Worm (Caenorhabditis elegans) whole organism, young adult: ENCODE results near the gene K08D9.4.

Source experiments
- C17E4.6 ChIP-seq: fragments of 200-800 bp; sonication (Bioruptor generic); IDR thresholded peaks from 2 replicates; pipeline ENCODE4 v1.3.6; 2022; ENCODE audit warnings: missing genetic modification reagents, missing genetic modification characterization, missing compliant biosample characterization
- F10E7.11 ChIP-seq: sonication (generic microtip); optimal IDR thresholded peaks from 2 replicates; lab custom pipeline; 2017; ENCODE audit warnings: mild to moderate bottlenecking, missing genetic modification characterization, moderate library complexity, missing compliant biosample characterization
- F49E8.2 ChIP-seq: sonication (generic microtip); optimal IDR thresholded peaks from 3 replicates; lab custom pipeline; 2017; ENCODE audit warnings: missing genetic modification characterization, mild to moderate bottlenecking, missing compliant biosample characterization, antibody characterized with exemption, moderate library complexity; ENCODE audit not compliant: insufficient read depth
- Y67H2A.10 ChIP-seq: fragments of 200-800 bp; sonication (Bioruptor generic); conservative IDR thresholded peaks from 2 replicates; pipeline ENCODE4 v1.3.6; 2022; ENCODE audit warnings: missing genetic modification reagents, missing genetic modification characterization, missing compliant biosample characterization
- Y79H2A.3 ChIP-seq: fragments of 200-800 bp; sonication (Bioruptor generic); conservative IDR thresholded peaks from 2 replicates; pipeline ENCODE4 v1.3.6; 2022; ENCODE audit warnings: missing genetic modification reagents, missing genetic modification characterization, missing compliant biosample characterization
- Y95B8A.8 ChIP-seq: fragments of 200-800 bp; sonication (Bioruptor generic); IDR thresholded peaks from 2 replicates; pipeline ENCODE4 v1.3.6; 2022; ENCODE audit warnings: missing genetic modification reagents, missing genetic modification characterization, missing compliant biosample characterization
- aptf-3 ChIP-seq: fragments of 200-800 bp; sonication (Bioruptor generic); IDR thresholded peaks from 2 replicates; pipeline ENCODE4 v1.3.6; 2022; ENCODE audit warnings: missing genetic modification characterization, missing compliant biosample characterization
- attf-3 ChIP-seq: fragments of 200-800 bp; sonication (Bioruptor generic); conservative IDR thresholded peaks from 2 replicates; pipeline ENCODE4 v1.3.6; 2022; ENCODE audit warnings: missing genetic modification reagents, missing genetic modification characterization, missing compliant biosample characterization
- attf-5 ChIP-seq: fragments of 200-800 bp; sonication (Bioruptor generic); optimal IDR thresholded peaks from 2 replicates; lab custom pipeline; 2018; ENCODE audit warnings: mild to moderate bottlenecking, missing genetic modification characterization, missing compliant biosample characterization
- bed-1 ChIP-seq: fragments of 200-800 bp; sonication (Bioruptor generic); IDR thresholded peaks from 2 replicates; pipeline ENCODE4 v1.3.6; 2022; ENCODE audit warnings: missing genetic modification reagents, missing genetic modification characterization, missing compliant biosample characterization
- ccch-3 ChIP-seq: fragments of 200-800 bp; sonication (Bioruptor generic); optimal IDR thresholded peaks from 2 replicates; lab custom pipeline; 2018; ENCODE audit warnings: mild to moderate bottlenecking, missing genetic modification characterization, missing compliant biosample characterization
- ceh-27 ChIP-seq: fragments of 200-800 bp; sonication (Bioruptor generic); optimal IDR thresholded peaks from 2 replicates; lab custom pipeline; 2018; ENCODE audit warnings: mild to moderate bottlenecking, missing genetic modification characterization, moderate library complexity, missing compliant biosample characterization
- ceh-58 ChIP-seq: fragments of 200-800 bp; sonication (Bioruptor generic); IDR thresholded peaks from 2 replicates; pipeline ENCODE4 v1.3.6; 2022; ENCODE audit warnings: missing genetic modification characterization, missing compliant biosample characterization
- die-1 ChIP-seq: sonication (generic microtip); optimal IDR thresholded peaks from 2 replicates; lab custom pipeline; 2016; ENCODE audit warnings: missing genotype, mild to moderate bottlenecking, missing genetic modification characterization, missing compliant biosample characterization
- dox-1 ChIP-seq: fragments of 200-800 bp; sonication (Bioruptor generic); IDR thresholded peaks from 2 replicates; pipeline ENCODE4 v1.3.6; 2022; ENCODE audit warnings: missing genetic modification reagents, missing genetic modification characterization, missing compliant biosample characterization
- dpl-1 ChIP-seq: fragments of 150-350 bp; optimal IDR thresholded peaks from 2 replicates; lab custom pipeline; 2014; ENCODE audit warnings: missing biosample characterization, missing genetic modification reagents, missing genetic modification characterization
- egl-18 ChIP-seq: fragments of 200-800 bp; sonication (Bioruptor generic); IDR thresholded peaks from 2 replicates; pipeline ENCODE4 v1.3.6; 2022; ENCODE audit warnings: missing genetic modification reagents, missing genetic modification characterization, missing compliant biosample characterization
- hsf-1 ChIP-seq: fragments of 200-800 bp; sonication (Bioruptor generic); IDR thresholded peaks from 2 replicates; pipeline ENCODE4 v1.3.6; 2022; ENCODE audit warnings: missing genetic modification reagents, missing genetic modification characterization, missing compliant biosample characterization
- lin-35 ChIP-seq, 3 experiments: fragments of 150-350 bp in 2 of 3; sonication (generic microtip) in 1 of 3; optimal IDR thresholded peaks; 2 replicates each; lab custom pipeline; 2014 to 2018; ENCODE audit warnings: missing biosample characterization in 3 of 3, missing genetic modification characterization in 3 of 3, missing genetic modification reagents in 3 of 3
- lin-54 ChIP-seq: fragments of 200-800 bp; sonication (Bioruptor generic); optimal IDR thresholded peaks from 2 replicates; lab custom pipeline; 2018; ENCODE audit warnings: mild to moderate bottlenecking, missing genetic modification characterization, missing compliant biosample characterization
- lsl-1 ChIP-seq: fragments of 200-800 bp; sonication (Bioruptor generic); optimal IDR thresholded peaks from 2 replicates; lab custom pipeline; 2018; ENCODE audit warnings: mild to moderate bottlenecking, missing genetic modification characterization, moderate library complexity, missing compliant biosample characterization
- lsy-27 ChIP-seq: sonication (generic microtip); optimal IDR thresholded peaks from 2 replicates; lab custom pipeline; 2017; ENCODE audit warnings: missing genetic modification characterization, mild to moderate bottlenecking, missing compliant biosample characterization, antibody characterized with exemption, missing genotype, borderline replicate concordance; ENCODE audit not compliant: insufficient read depth
- madf-6 ChIP-seq: fragments of 200-800 bp; sonication (Bioruptor generic); IDR thresholded peaks from 2 replicates; pipeline ENCODE4 v1.3.6; 2022; ENCODE audit warnings: missing genetic modification reagents, missing genetic modification characterization, missing compliant biosample characterization
- mxl-1 ChIP-seq: sonication (generic microtip); optimal IDR thresholded peaks from 2 replicates; lab custom pipeline; 2016; ENCODE audit warnings: missing genetic modification characterization, missing compliant biosample characterization
- nfyb-1 ChIP-seq: fragments of 200-800 bp; sonication (Bioruptor generic); IDR thresholded peaks from 2 replicates; pipeline ENCODE4 v1.3.6; 2022; ENCODE audit warnings: missing genetic modification reagents, missing genetic modification characterization, missing compliant biosample characterization
- nhr-120 ChIP-seq: fragments of 200-800 bp; sonication (Bioruptor generic); IDR thresholded peaks from 2 replicates; pipeline ENCODE4 v1.3.6; 2022; ENCODE audit warnings: missing genetic modification characterization, missing compliant biosample characterization
- pbrm-1 ChIP-seq: fragments of 200-800 bp; sonication (Bioruptor generic); IDR thresholded peaks from 2 replicates; pipeline ENCODE4 v1.3.6; 2022; ENCODE audit warnings: missing genetic modification reagents, missing genetic modification characterization, missing compliant biosample characterization
- rcor-1 ChIP-seq: fragments of 200-800 bp; sonication (Bioruptor generic); IDR thresholded peaks from 2 replicates; pipeline ENCODE4 v1.3.6; 2022; ENCODE audit warnings: missing genetic modification reagents, missing genetic modification characterization, missing compliant biosample characterization
- rpc-1 ChIP-seq, 2 experiments: fragments of 150-350 bp in 1 of 2; sonication (generic microtip) in 1 of 2; optimal IDR thresholded peaks; 2 replicates each; lab custom pipeline; 2014 to 2018; ENCODE audit warnings: missing biosample characterization in 1 of 2, missing genetic modification characterization in 1 of 2, missing genetic modification reagents in 1 of 2, missing genotype in 1 of 2
- snpc-1.3 ChIP-seq: sonication (generic microtip); optimal IDR thresholded peaks from 2 replicates; lab custom pipeline; 2017; ENCODE audit warnings: missing genetic modification characterization, mild to moderate bottlenecking, missing compliant biosample characterization, antibody characterized with exemption, moderate library complexity, missing genotype, missing genetic modification reagents; ENCODE audit not compliant: insufficient read depth
- sptf-2 ChIP-seq: fragments of 200-800 bp; sonication (Bioruptor generic); optimal IDR thresholded peaks from 2 replicates; lab custom pipeline; 2018; ENCODE audit warnings: mild to moderate bottlenecking, missing genetic modification characterization, missing compliant biosample characterization
- zfh-2 ChIP-seq: fragments of 200-800 bp; sonication (Bioruptor generic); conservative IDR thresholded peaks from 2 replicates; pipeline ENCODE4 v1.3.6; 2022; ENCODE audit warnings: missing genetic modification reagents, missing genetic modification characterization, missing compliant biosample characterization
- zim-3 ChIP-seq: sonication (generic microtip); optimal IDR thresholded peaks from 2 replicates; lab custom pipeline; 2017; ENCODE audit warnings: mild to moderate bottlenecking, missing genetic modification characterization, moderate library complexity, missing compliant biosample characterization
- ztf-18 ChIP-seq: sonication (generic microtip); optimal IDR thresholded peaks from 2 replicates; lab custom pipeline; 2016; ENCODE audit warnings: missing genotype, mild to moderate bottlenecking, missing genetic modification characterization, missing compliant biosample characterization
- ztf-26 ChIP-seq: sonication (generic microtip); optimal IDR thresholded peaks from 2 replicates; lab custom pipeline; 2017; ENCODE audit warnings: missing genetic modification characterization, missing compliant biosample characterization
- ztf-28 ChIP-seq: fragments of 200-800 bp; sonication (Bioruptor generic); IDR thresholded peaks from 2 replicates; pipeline ENCODE4 v1.3.6; 2022; ENCODE audit warnings: missing genetic modification reagents, missing genetic modification characterization, missing compliant biosample characterization

K08D9.4 gene

DNA sequence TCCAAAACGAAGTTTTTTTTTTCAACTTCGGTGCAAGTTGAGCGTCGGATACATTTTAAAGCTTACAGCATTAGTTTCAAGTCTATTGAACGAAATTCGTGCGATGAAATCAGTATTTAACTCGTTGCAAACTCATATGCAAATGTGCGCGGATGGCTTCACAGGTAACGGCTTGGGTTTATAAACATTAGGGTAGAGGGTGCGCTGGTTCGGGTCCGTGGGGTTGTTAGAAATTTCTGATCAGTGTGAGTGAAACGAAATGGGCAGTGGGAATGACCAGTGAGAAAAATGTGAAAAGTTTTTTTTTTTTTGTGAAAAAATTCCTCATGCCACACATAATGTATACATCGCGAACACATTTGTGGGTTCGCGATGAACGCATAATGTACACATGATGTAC is 37.1 kb downstream of the K08D9.4 start (continued):
- TF ChIP-seq zim-3 (tag; lab: Kevin White, UChicago) (peak; percentile 22), ccch-3 (GFP tag; lab: Kevin White, UChicago) (no peak), madf-6 (peak; percentile 56; the same call in 1 of the 2 replicates), pbrm-1 (GFP tag; lab: Robert Waterston, UW) (0 out of 2 replicates have a peak, but pooled peaks have one; percentile 41), die-1 (peak; percentile 73), lsl-1 (GFP tag; lab: Kevin White, UChicago) (peak; percentile 40), egl-18 (no peak), aptf-3 (peak; percentile 74; the same call in 1 of the 2 replicates), snpc-1.3 (tag; lab: Kevin White, UChicago) (no peak), dox-1 (GFP tag; lab: Robert Waterston, UW) (peak; percentile 59; the same call in 1 of the 2 replicates), lsy-27 (no peak), Y79H2A.3 (GFP tag; lab: Robert Waterston, UW) (no peak), nfyb-1 (GFP tag; lab: Robert Waterston, UW) (peak; percentile 62; the same call in 1 of the 2 replicates), rcor-1 (GFP tag; lab: Robert Waterston, UW) (peak; percentile 66), mxl-1 (peak; percentile 47), lin-54 (peak; percentile 52), rpc-1 (optimal IDR thresholded peaks at IDR 0.05; lab: Kevin White, UChicago) (peak; percentile 71), rpc-1 (tag; optimal IDR thresholded peaks at IDR 0.05; lab: Kevin White, UChicago) (peak; percentile 95), ztf-28 (GFP tag; lab: Robert Waterston, UW) (0 out of 2 replicates have a peak, but pooled peaks have one; percentile 35), dpl-1 (GFP tag; lab: Kevin White, UChicago) (peak; percentile 9), hsf-1 (GFP tag; lab: Robert Waterston, UW) (peak; percentile 49; the same call in 1 of the 2 replicates), ceh-58 (GFP tag; lab: Robert Waterston, UW) (peak; percentile 77; the same call in 1 of the 2 replicates)
- TF ChIP-seq, all 124 proteins: peak for 45

DNA sequence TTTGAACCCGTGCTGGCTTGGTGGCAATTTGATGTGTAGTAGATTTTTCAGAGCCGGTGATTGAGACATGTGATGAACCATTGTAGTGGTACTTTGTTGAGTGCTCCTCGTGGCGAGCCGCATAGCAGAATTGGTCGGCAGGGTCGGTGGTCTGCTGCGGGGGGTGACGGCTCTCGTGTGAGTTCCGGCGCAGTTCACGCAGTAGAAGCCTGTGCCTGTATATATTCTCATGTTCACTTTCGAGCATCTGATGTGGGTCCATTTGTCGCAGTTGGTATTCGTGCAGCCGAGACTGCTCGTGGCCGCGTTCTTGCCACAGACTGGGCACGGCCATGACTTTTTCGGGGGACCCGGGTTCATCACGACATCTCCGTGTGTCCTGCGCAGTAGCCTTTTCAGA is 37.9 kb downstream of the K08D9.4 start:
- TF ChIP-seq zfh-2 (GFP tag; lab: Robert Waterston, UW) (peak; percentile 67), nhr-120 (GFP tag; lab: Robert Waterston, UW) (no peak)

DNA sequence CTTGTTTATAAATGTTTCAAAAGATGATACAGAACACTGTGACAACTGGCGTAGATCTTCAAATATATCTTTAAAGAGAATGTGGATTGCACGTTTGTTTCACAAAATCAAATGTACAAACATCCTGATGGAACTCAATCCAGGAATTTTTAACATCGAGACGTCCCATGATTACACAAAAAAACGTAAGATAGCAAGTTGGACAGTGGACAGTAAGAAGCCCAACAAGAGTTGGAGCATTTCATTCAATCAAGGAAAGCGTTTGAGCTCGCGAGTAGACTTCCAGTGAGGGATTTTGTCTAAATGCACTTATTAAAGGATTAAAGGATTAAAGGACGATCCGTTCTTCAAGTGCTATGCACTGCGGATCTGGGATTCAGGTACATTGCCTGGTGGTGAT is 41.0 kb downstream of the K08D9.4 start, which contains the start of gene C36C5.12:
Gene C36C5.12 (minus strand): TSS at position 101 of the 400 bp plus-strand sequence.
- TF ChIP-seq ccch-3 (GFP tag; lab: Kevin White, UChicago) = no peak
- TF ChIP-seq F49E8.2 = no peak
- TF ChIP-seq mxl-1 = no peak
- no peak for TF ChIP-seq sptf-2 (GFP tag; lab: Kevin White, UChicago)
- TF ChIP-seq Y67H2A.10 (GFP tag; lab: Robert Waterston, UW) = no peak
- no peak for TF ChIP-seq lsy-27

DNA sequence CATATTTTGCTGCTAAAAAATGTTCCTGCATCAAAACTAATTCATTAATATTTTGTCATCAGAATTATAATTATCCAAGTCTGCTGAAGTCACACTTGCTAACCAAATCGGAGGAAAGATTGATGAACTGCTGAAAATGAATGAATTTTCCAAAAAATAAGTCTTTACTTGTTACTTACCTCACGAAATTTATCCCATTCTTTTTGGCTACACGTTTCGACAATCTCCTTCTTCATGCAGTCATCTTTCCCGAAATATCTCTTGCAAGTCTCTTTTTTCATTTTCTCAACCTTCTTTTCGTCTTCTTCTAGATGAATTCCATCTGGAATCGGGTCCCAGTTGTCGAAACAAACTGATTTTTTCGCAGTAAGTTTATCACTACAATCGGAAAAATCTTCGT is 41.8 kb downstream of the K08D9.4 start:
- TF ChIP-seq ceh-27 (GFP tag; lab: Kevin White, UChicago) (no peak), attf-3 (GFP tag; lab: Robert Waterston, UW) (no peak), lin-35 (GFP tag; optimal IDR thresholded peaks at IDR 0.05; lab: Kevin White, UChicago) (no peak), C17E4.6 (GFP tag; lab: Robert Waterston, UW) (no peak), ztf-26 (tag; lab: Kevin White, UChicago) (no peak), ztf-18 (no peak), bed-1 (GFP tag; lab: Robert Waterston, UW) (no peak), hsf-1 (GFP tag; lab: Robert Waterston, UW) (no peak), attf-5 (GFP tag; lab: Kevin White, UChicago) (no peak), Y95B8A.8 (GFP tag; lab: Robert Waterston, UW) (no peak), F10E7.11 (tag; lab: Kevin White, UChicago) (no peak)
